Worm (Caenorhabditis elegans) whole organism, early embryonic: Measurements from ENCODE around the gene F11G11.5.

ENCODE experiments used
- B0310.2 ChIP-seq: sonication (generic microtip); optimal IDR thresholded peaks from 2 replicates; lab custom pipeline; 2016; ENCODE audit warnings: mild to moderate bottlenecking, missing genetic modification characterization, missing compliant biosample characterization
- F13C5.2 ChIP-seq: sonication (generic microtip); optimal IDR thresholded peaks from 2 replicates; lab custom pipeline; 2017; ENCODE audit warnings: mild to moderate bottlenecking, missing genetic modification characterization, inconsistent platforms, missing compliant biosample characterization
- aly-1 ChIP-seq: sonication (generic microtip); optimal IDR thresholded peaks from 2 replicates; lab custom pipeline; 2016; ENCODE audit warnings: missing genetic modification characterization, missing compliant biosample characterization
- ama-1 ChIP-seq: fragments of 150-350 bp; optimal IDR thresholded peaks from 2 replicates; lab custom pipeline; 2014
- ceh-13 ChIP-seq: fragments of 200-800 bp; sonication (Bioruptor generic); optimal IDR thresholded peaks from 2 replicates; lab custom pipeline; 2018; ENCODE audit warnings: mild to moderate bottlenecking, missing genetic modification characterization, missing compliant biosample characterization
- ceh-36 ChIP-seq: sonication (generic microtip); optimal IDR thresholded peaks from 2 replicates; lab custom pipeline; 2016; ENCODE audit warnings: missing genetic modification characterization, inconsistent platforms, missing compliant biosample characterization
- ets-7 ChIP-seq: sonication (generic microtip); optimal IDR thresholded peaks from 2 replicates; lab custom pipeline; 2016; ENCODE audit warnings: missing genotype, missing genetic modification characterization, missing compliant biosample characterization
- flt-1 ChIP-seq: fragments of 200-800 bp; sonication (Bioruptor generic); IDR thresholded peaks from 2 replicates; pipeline ENCODE4 v1.3.6; 2022; ENCODE audit warnings: missing genetic modification characterization, missing compliant biosample characterization
- hmbx-1 ChIP-seq: sonication (generic microtip); optimal IDR thresholded peaks from 2 replicates; lab custom pipeline; 2016; ENCODE audit warnings: mild to moderate bottlenecking, missing genetic modification characterization, missing compliant biosample characterization
- hmg-4 ChIP-seq: fragments of 200-800 bp; sonication (Bioruptor generic); optimal IDR thresholded peaks from 2 replicates; lab custom pipeline; 2018; ENCODE audit warnings: mild to moderate bottlenecking, missing genetic modification characterization, missing compliant biosample characterization
- hnd-1 ChIP-seq: sonication (generic microtip); optimal IDR thresholded peaks from 2 replicates; lab custom pipeline; 2016; ENCODE audit warnings: missing genetic modification characterization, missing compliant biosample characterization
- pes-1 ChIP-seq: fragments of 200-800 bp; sonication (Bioruptor generic); IDR thresholded peaks from 2 replicates; pipeline ENCODE4 v1.3.6; 2022; ENCODE audit warnings: missing genetic modification reagents, missing genetic modification characterization, missing compliant biosample characterization
- scrt-1 ChIP-seq: fragments of 200-800 bp; sonication (Bioruptor generic); IDR thresholded peaks from 2 replicates; pipeline ENCODE4 v1.3.6; 2022; ENCODE audit warnings: missing genetic modification characterization, missing compliant biosample characterization
- sea-1 ChIP-seq: fragments of 200-800 bp; sonication (Bioruptor generic); conservative IDR thresholded peaks from 2 replicates; pipeline ENCODE4 v1.3.6; 2022; ENCODE audit warnings: missing genetic modification characterization, missing compliant biosample characterization
- tbx-11 ChIP-seq: fragments of 200-800 bp; sonication (Bioruptor generic); IDR thresholded peaks from 2 replicates; pipeline ENCODE4 v1.3.6; 2022; ENCODE audit warnings: missing genetic modification characterization, missing compliant biosample characterization
- tbx-37 ChIP-seq: fragments of 200-800 bp; sonication (Bioruptor generic); conservative IDR thresholded peaks from 2 replicates; pipeline ENCODE4 v1.3.6; 2022; ENCODE audit warnings: missing genetic modification reagents, missing genetic modification characterization, missing compliant biosample characterization
- tra-4 ChIP-seq: sonication (generic microtip); optimal IDR thresholded peaks from 2 replicates; lab custom pipeline; 2017; ENCODE audit warnings: missing genetic modification characterization, missing compliant biosample characterization

The F11G11.5 gene

ce11 chrII:4879629-4880028, 21.9 kb downstream of the F11G11.5 start, which contains the start of gene gst-6:
Gene gst-6, plus strand, starts transcription at chrII:4879891.
- TF ChIP-seq ama-1 (lab: Kevin White, UChicago) = no peak
- no peak for TF ChIP-seq tra-4
- TF ChIP-seq ceh-36 (tag; lab: Kevin White, UChicago) = no peak
- no peak for TF ChIP-seq tbx-37 (GFP tag; lab: Robert Waterston, UW)
- TF ChIP-seq scrt-1 (GFP tag; lab: Robert Waterston, UW) = no peak
- no peak for TF ChIP-seq hmbx-1
- no peak for TF ChIP-seq B0310.2 (tag; lab: Kevin White, UChicago)
- no peak for TF ChIP-seq flt-1 (GFP tag; lab: Robert Waterston, UW)
- no peak for TF ChIP-seq F13C5.2 (tag; lab: Kevin White, UChicago)
- no peak for TF ChIP-seq sea-1
- TF ChIP-seq ceh-13 = no peak
- TF ChIP-seq aly-1 (tag; lab: Kevin White, UChicago) = no peak
- TF ChIP-seq ets-7 (tag; lab: Kevin White, UChicago) = no peak
- no peak for TF ChIP-seq hmg-4 (GFP tag; lab: Kevin White, UChicago)

ce11 chrII:4881727-4882126, 24.0 kb downstream of the F11G11.5 start, which contains the start of gene gst-7:
Gene gst-7, plus strand, starts transcription at chrII:4882062.
- TF ChIP-seq hnd-1 (no peak), hmg-4 (GFP tag; lab: Kevin White, UChicago) (no peak), tbx-11 (GFP tag; lab: Robert Waterston, UW) (no peak), scrt-1 (GFP tag; lab: Robert Waterston, UW) (no peak), tbx-37 (GFP tag; lab: Robert Waterston, UW) (no peak), pes-1 (no peak), tra-4 (no peak), ama-1 (lab: Kevin White, UChicago) (no peak)

- TF ChIP-seq hmg-4 (GFP tag; lab: Kevin White, UChicago) (no peak), ama-1 (lab: Kevin White, UChicago) (no peak), sea-1 (no peak), flt-1 (GFP tag; lab: Robert Waterston, UW) (no peak), hmbx-1 (no peak), tbx-37 (GFP tag; lab: Robert Waterston, UW) (no peak), tra-4 (no peak), ceh-13 (no peak), scrt-1 (GFP tag; lab: Robert Waterston, UW) (no peak)
These were observed 24.8 kb downstream of the F11G11.5 start for ce11 chrII:4882498-4882897.

- no peak for TF ChIP-seq tbx-37 (GFP tag; lab: Robert Waterston, UW)
- no peak for TF ChIP-seq tra-4
- TF ChIP-seq hmbx-1 = no peak
These were observed 25.7 kb downstream of the F11G11.5 start, which contains the start of gene gst-8 for ce11 chrII:4883412-4883811. Gene gst-8, plus strand, starts transcription at chrII:4883712.

ce11 chrII:4884403-4884802, 26.7 kb downstream of the F11G11.5 start:
- TF ChIP-seq aly-1 (tag; lab: Kevin White, UChicago) (no peak), ceh-13 (no peak), tbx-37 (GFP tag; lab: Robert Waterston, UW) (no peak), ets-7 (tag; lab: Kevin White, UChicago) (no peak), ceh-36 (tag; lab: Kevin White, UChicago) (no peak), hmbx-1 (no peak), tbx-11 (GFP tag; lab: Robert Waterston, UW) (no peak), pes-1 (no peak), tra-4 (no peak)

- TF ChIP-seq ceh-36 (tag; lab: Kevin White, UChicago) = no peak
- TF ChIP-seq tra-4 = no peak
- TF ChIP-seq F13C5.2 (tag; lab: Kevin White, UChicago) = no peak
- no peak for TF ChIP-seq tbx-37 (GFP tag; lab: Robert Waterston, UW)
- TF ChIP-seq ceh-13 = no peak
- TF ChIP-seq tbx-11 (GFP tag; lab: Robert Waterston, UW) = no peak
- TF ChIP-seq hmg-4 (GFP tag; lab: Kevin White, UChicago) = no peak
- TF ChIP-seq B0310.2 (tag; lab: Kevin White, UChicago) = no peak
- no peak for TF ChIP-seq ets-7 (tag; lab: Kevin White, UChicago)
- no peak for TF ChIP-seq aly-1 (tag; lab: Kevin White, UChicago)
- TF ChIP-seq hnd-1 = no peak
- no peak for TF ChIP-seq pes-1
- no peak for TF ChIP-seq hmbx-1
- no peak for TF ChIP-seq ama-1 (lab: Kevin White, UChicago)
These were observed 28.3 kb downstream of the F11G11.5 start, which contains the start of gene R05F9.7 for ce11 chrII:4885976-4886375. Gene R05F9.7, plus strand, starts transcription at chrII:4886276.

- TF ChIP-seq ceh-36 (tag; lab: Kevin White, UChicago) = no peak
- TF ChIP-seq pes-1 = no peak
These were observed 31.1 kb downstream of the F11G11.5 start, which contains the start of gene pgm-1 for ce11 chrII:4888527-4889487. Gene pgm-1, plus strand, starts transcription at chrII:4889437.
